Fruit fly (Drosophila melanogaster): ENCODE data around the gene Nf-YC.

dm6 chrX:6804485-6805295 is 16.0 kb downstream of the Nf-YC start:
- TF ChIP-seq CG8478 (optimal IDR thresholded peaks at IDR 0.05) (no peak), pan (optimal IDR thresholded peaks at IDR 0.05) (no peak), psq (optimal IDR thresholded peaks at IDR 0.05) (no peak), usp (GFP tag; optimal IDR thresholded peaks at IDR 0.05) (no peak), EcR (GFP tag; optimal IDR thresholded peaks at IDR 0.05) (no peak), Dll (optimal IDR thresholded peaks at IDR 0.05) (peak; percentile 81)
